Worm (Caenorhabditis elegans): Measurements from ENCODE around the gene B0410.3.

DNA sequence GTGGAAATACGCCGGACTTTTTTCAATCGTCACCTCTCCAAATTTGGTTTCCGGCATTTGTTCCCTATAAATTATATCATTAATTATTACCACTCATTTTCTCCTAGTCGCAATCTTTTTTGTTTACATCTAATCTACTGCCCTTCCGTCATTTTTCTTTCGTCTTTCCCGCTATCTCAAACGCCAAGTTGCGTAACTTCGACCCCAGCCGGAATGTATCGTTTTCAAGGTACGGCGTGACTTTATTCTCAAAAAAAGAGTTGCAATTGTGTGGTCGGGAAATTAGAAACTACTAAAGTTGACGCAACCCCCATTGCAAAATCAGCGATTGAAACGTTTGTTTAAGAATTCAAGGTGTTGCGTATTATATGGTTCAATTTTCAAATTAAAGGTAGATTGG lies 28.2 kb upstream of the B0410.3 start:
- TF ChIP-seq ham-2 (GFP tag; optimal IDR thresholded peaks at IDR 0.05): no peak
- TF ChIP-seq unc-39 (tag; optimal IDR thresholded peaks at IDR 0.05): no peak
